Fruit fly (Drosophila melanogaster) whole organism, embryonic: ENCODE measurements around the gene Oseg1.

Experiments
- Blimp-1 ChIP-seq: fragments of 200-800 bp; sonication (Bioruptor generic); optimal IDR thresholded peaks from 3 replicates; lab custom pipeline; 2018; ENCODE audit warnings: missing biosample characterization, missing genetic modification characterization, mild to moderate bottlenecking, moderate library complexity, missing genetic modification reagents
- CG11093 ChIP-seq: fragments of 200-800 bp; sonication (Bioruptor generic); IDR thresholded peaks from 3 replicates; pipeline ENCODE4 v1.3.6; 2022; ENCODE audit warnings: missing biosample characterization, missing genetic modification characterization
- CG12942 ChIP-seq: fragments of 200-800 bp; sonication (Bioruptor generic); optimal IDR thresholded peaks from 3 replicates; lab custom pipeline; 2016; ENCODE audit warnings: missing biosample characterization, missing genetic modification characterization
- CG13624 ChIP-seq: fragments of 200-800 bp; sonication (Bioruptor generic); optimal IDR thresholded peaks from 2 replicates; lab custom pipeline; 2016; ENCODE audit warnings: missing biosample characterization, missing genetic modification characterization
- CG1603 ChIP-seq: fragments of 200-800 bp; sonication (Bioruptor generic); optimal IDR thresholded peaks from 2 replicates; lab custom pipeline; 2019; ENCODE audit warnings: missing biosample characterization, mild to moderate bottlenecking, missing genetic modification characterization, moderate library complexity
- CG1647 ChIP-seq: fragments of 200-800 bp; sonication (Bioruptor generic); optimal IDR thresholded peaks from 3 replicates; lab custom pipeline; 2016; ENCODE audit warnings: missing biosample characterization, missing genetic modification characterization
- Gug ChIP-seq: fragments of 200-800 bp; sonication (Bioruptor generic); IDR thresholded peaks from 4 replicates; pipeline ENCODE4 v1.3.6; 2022; ENCODE audit warnings: missing biosample characterization, missing genetic modification characterization
- Trl ChIP-seq, 3 experiments: fragments of >200 bp in 2 of 3; fragments of 200-800 bp in 1 of 3; sonication (Bioruptor generic) in 1 of 3; optimal IDR thresholded peaks; 2 replicates in 1 of 3; 3 replicates in 2 of 3; lab custom pipeline; 2016 to 2017; ENCODE audit warnings: missing biosample characterization in 1 of 3, missing genetic modification characterization in 1 of 3
- gem ChIP-seq: fragments of 200-800 bp; sonication (Bioruptor generic); optimal IDR thresholded peaks from 2 replicates; lab custom pipeline; 2019; ENCODE audit warnings: missing biosample characterization, mild to moderate bottlenecking, missing genetic modification characterization, moderate library complexity
- pan ChIP-seq, 4 experiments: fragments of >200 bp in 3 of 4; fragments of 200-800 bp in 1 of 4; sonication (Bioruptor generic) in 1 of 4; optimal IDR thresholded peaks in 3 of 4; IDR thresholded peaks in 1 of 4; 2 replicates each; pipeline versions ENCODE4 v1.3.6 to Lab custom; 2017 to 2022; ENCODE audit warnings: missing biosample characterization in 2 of 4, missing genetic modification characterization in 2 of 4, mixed read lengths in 1 of 4
- toy ChIP-seq: fragments of 200-800 bp; sonication (Bioruptor generic); IDR thresholded peaks from 2 replicates; pipeline ENCODE4 v1.3.6; 2022; ENCODE audit warnings: missing biosample characterization, missing genetic modification characterization
- vnd ChIP-seq: fragments of 200-800 bp; sonication (Bioruptor generic); IDR thresholded peaks from 3 replicates; pipeline ENCODE4 v1.3.6; 2022; ENCODE audit warnings: missing biosample characterization, missing genetic modification characterization; ENCODE audit not compliant: partially characterized antibody

dm6 chr3L:8393549-8393948 lies 19.1 kb downstream of the Oseg1 start, which contains the start of gene Jon66Cii:
- TF ChIP-seq CG11093 (GFP tag; lab: Robert Waterston, UW) = no peak
- TF ChIP-seq CG1603 (tag; lab: Kevin White, UChicago) = no peak
- TF ChIP-seq Blimp-1 = no peak
- no peak for TF ChIP-seq CG1647 (GFP tag; lab: Kevin White, UChicago)
- TF ChIP-seq gem (tag; lab: Kevin White, UChicago) = no peak
- no peak for TF ChIP-seq CG12942 (GFP tag; lab: Kevin White, UChicago)
- no peak for TF ChIP-seq Trl (optimal IDR thresholded peaks at IDR 0.05; lab: Kevin White, UChicago)
- TF ChIP-seq Trl (GFP tag; optimal IDR thresholded peaks at IDR 0.05; lab: Kevin White, UChicago) = no peak
- TF ChIP-seq toy = no peak
- TF ChIP-seq Gug (GFP tag; lab: Robert Waterston, UW) = no peak
- TF ChIP-seq CG13624 (GFP tag; lab: Kevin White, UChicago) = no peak
- TF ChIP-seq pan (optimal IDR thresholded peaks at IDR 0.05; lab: Kevin White, UChicago) = no peak
- TF ChIP-seq pan (GFP tag; optimal IDR thresholded peaks at IDR 0.05 in 1 of 2, IDR thresholded peaks at IDR 0.05 in 1 of 2) = no peak
- no peak for TF ChIP-seq vnd
